Fruit fly (Drosophila melanogaster) whole organism, embryonic: ENCODE data around the gene Atat.
A peak's percentile ranks its signal among the peaks of the same experiment; 100 is the strongest.

Experiments
- Aef1 ChIP-seq: fragments of 200-800 bp; sonication (Bioruptor generic); IDR thresholded peaks from 3 replicates; pipeline ENCODE4 v1.3.6; 2022; ENCODE audit warnings: missing biosample characterization, missing genetic modification characterization
- CG10147 ChIP-seq: fragments of 200-800 bp; sonication (Bioruptor generic); optimal IDR thresholded peaks from 2 replicates; lab custom pipeline; 2019; ENCODE audit warnings: missing biosample characterization, mild to moderate bottlenecking, missing genetic modification characterization, moderate library complexity
- CG11085 ChIP-seq: fragments of 200-800 bp; sonication (Bioruptor generic); IDR thresholded peaks from 2 replicates; pipeline ENCODE4 v1.3.6; 2022; ENCODE audit warnings: missing biosample characterization, missing genetic modification characterization
- CG11695 ChIP-seq: fragments of 200-800 bp; sonication (Bioruptor generic); IDR thresholded peaks from 3 replicates; pipeline ENCODE4 v1.3.6; 2022; ENCODE audit warnings: missing biosample characterization, missing genetic modification characterization
- CG11696 ChIP-seq: fragments of 200-800 bp; sonication (Bioruptor generic); IDR thresholded peaks from 2 replicates; pipeline ENCODE4 v1.3.6; 2022; ENCODE audit warnings: missing biosample characterization, missing genetic modification characterization
- CG12391 ChIP-seq: fragments of 200-800 bp; sonication (Bioruptor generic); optimal IDR thresholded peaks from 3 replicates; lab custom pipeline; 2018; ENCODE audit warnings: missing biosample characterization, mild to moderate bottlenecking, missing genetic modification characterization, moderate library complexity
- CG12659 ChIP-seq: fragments of 200-800 bp; sonication (Bioruptor generic); optimal IDR thresholded peaks from 3 replicates; lab custom pipeline; 2017; ENCODE audit warnings: mild to moderate bottlenecking, missing biosample characterization, missing genetic modification reagents, missing genetic modification characterization
- CG13894 ChIP-seq: fragments of 200-800 bp; sonication (Bioruptor generic); optimal IDR thresholded peaks from 3 replicates; lab custom pipeline; 2018; ENCODE audit warnings: missing biosample characterization, mild to moderate bottlenecking, missing genetic modification characterization, moderate library complexity
- CG1529 ChIP-seq: fragments of 200-800 bp; sonication (Bioruptor generic); optimal IDR thresholded peaks from 3 replicates; lab custom pipeline; 2018; ENCODE audit warnings: missing biosample characterization, missing genetic modification characterization
- CG16863 ChIP-seq: fragments of 200-800 bp; sonication (Bioruptor generic); optimal IDR thresholded peaks from 3 replicates; lab custom pipeline; 2016; ENCODE audit warnings: missing biosample characterization, missing genetic modification characterization
- CG2202 ChIP-seq: fragments of 200-800 bp; sonication (Bioruptor generic); optimal IDR thresholded peaks from 2 replicates; lab custom pipeline; 2018; ENCODE audit warnings: missing biosample characterization, mild to moderate bottlenecking, missing genetic modification characterization
- CG3065 ChIP-seq: fragments of 200-800 bp; sonication (Bioruptor generic); optimal IDR thresholded peaks from 2 replicates; lab custom pipeline; 2016; ENCODE audit warnings: missing biosample characterization, missing genetic modification characterization
- CG33557 ChIP-seq: fragments of 200-800 bp; sonication (Bioruptor generic); optimal IDR thresholded peaks from 2 replicates; lab custom pipeline; 2019; ENCODE audit warnings: missing biosample characterization, mild to moderate bottlenecking, missing genetic modification characterization, moderate library complexity
- CG4328 ChIP-seq: fragments of 200-800 bp; sonication (Bioruptor generic); optimal IDR thresholded peaks from 3 replicates; lab custom pipeline; 2017; ENCODE audit warnings: missing biosample characterization, missing genetic modification reagents, missing genetic modification characterization
- CG4360 ChIP-seq: fragments of 200-800 bp; sonication (Bioruptor generic); IDR thresholded peaks from 2 replicates; pipeline ENCODE4 v1.3.6; 2022; ENCODE audit warnings: missing biosample characterization, missing genetic modification characterization
- CG6791 ChIP-seq: fragments of 200-800 bp; sonication (Bioruptor generic); IDR thresholded peaks from 3 replicates; pipeline ENCODE4 v1.3.6; 2022; ENCODE audit warnings: missing biosample characterization, missing genetic modification characterization; ENCODE audit not compliant: partially characterized antibody
- CG8478 ChIP-seq: fragments of >200 bp; optimal IDR thresholded peaks from 2 replicates; lab custom pipeline; 2018
- CoRest ChIP-seq: fragments of 200-800 bp; sonication (Bioruptor generic); optimal IDR thresholded peaks from 3 replicates; lab custom pipeline; 2018; ENCODE audit warnings: missing biosample characterization, mild to moderate bottlenecking, missing genetic modification characterization, moderate library complexity
- D19A ChIP-seq: fragments of 200-800 bp; optimal IDR thresholded peaks from 3 replicates; lab custom pipeline; 2019; ENCODE audit warnings: missing biosample characterization, mild to moderate bottlenecking, missing genetic modification characterization, moderate library complexity
- ERR ChIP-seq: fragments of 200-800 bp; sonication (Bioruptor generic); optimal IDR thresholded peaks from 2 replicates; lab custom pipeline; 2016; ENCODE audit warnings: missing biosample characterization, missing genetic modification characterization
- Fer3 ChIP-seq: fragments of 200-800 bp; sonication (Bioruptor generic); optimal IDR thresholded peaks from 2 replicates; lab custom pipeline; 2018; ENCODE audit warnings: missing biosample characterization, mild to moderate bottlenecking, missing genetic modification characterization, moderate library complexity
- HHEX ChIP-seq: fragments of 200-800 bp; sonication (Bioruptor generic); optimal IDR thresholded peaks from 3 replicates; lab custom pipeline; 2017; ENCODE audit warnings: missing biosample characterization, mild to moderate bottlenecking, missing genetic modification characterization, missing genetic modification reagents
- Hmx ChIP-seq: fragments of 200-800 bp; sonication (Bioruptor generic); optimal IDR thresholded peaks from 2 replicates; lab custom pipeline; 2016; ENCODE audit warnings: missing biosample characterization, missing genetic modification characterization
- Mes4 ChIP-seq: fragments of 200-800 bp; sonication (Bioruptor generic); optimal IDR thresholded peaks from 2 replicates; lab custom pipeline; 2016; ENCODE audit warnings: missing biosample characterization, missing genetic modification characterization
- Mrtf ChIP-seq: fragments of 200-800 bp; sonication (Bioruptor generic); IDR thresholded peaks from 3 replicates; pipeline ENCODE4 v1.3.6; 2022; ENCODE audit warnings: missing biosample characterization, missing genetic modification characterization
- NC2α ChIP-seq: fragments of 200-800 bp; sonication (Bioruptor generic); optimal IDR thresholded peaks from 2 replicates; lab custom pipeline; 2016; ENCODE audit warnings: missing biosample characterization, missing genetic modification characterization
- Nf-YB ChIP-seq: fragments of 200-800 bp; sonication (Bioruptor generic); optimal IDR thresholded peaks from 3 replicates; lab custom pipeline; 2019; ENCODE audit warnings: missing biosample characterization, mild to moderate bottlenecking, missing genetic modification characterization, moderate library complexity
- Nf-YC ChIP-seq: fragments of 200-800 bp; optimal IDR thresholded peaks from 3 replicates; lab custom pipeline; 2019; ENCODE audit warnings: missing biosample characterization, mild to moderate bottlenecking, missing genetic modification characterization, moderate library complexity
- Oli ChIP-seq: fragments of 200-800 bp; sonication (Bioruptor generic); optimal IDR thresholded peaks from 2 replicates; lab custom pipeline; 2018; ENCODE audit warnings: missing biosample characterization, mild to moderate bottlenecking, missing genetic modification characterization, moderate library complexity
- Trl ChIP-seq, 3 experiments: fragments of >200 bp in 2 of 3; fragments of 200-800 bp in 1 of 3; sonication (Bioruptor generic) in 1 of 3; optimal IDR thresholded peaks; 2 replicates in 1 of 3; 3 replicates in 2 of 3; lab custom pipeline; 2016 to 2017; ENCODE audit warnings: missing biosample characterization in 1 of 3, missing genetic modification characterization in 1 of 3
- Usf ChIP-seq: fragments of 200-800 bp; sonication (Bioruptor generic); optimal IDR thresholded peaks from 2 replicates; lab custom pipeline; 2017; ENCODE audit warnings: missing genotype, missing biosample characterization, missing genetic modification characterization
- Vsx1 ChIP-seq: fragments of 200-800 bp; sonication (Bioruptor generic); optimal IDR thresholded peaks from 2 replicates; lab custom pipeline; 2017; ENCODE audit warnings: missing biosample characterization, mild to moderate bottlenecking, missing genetic modification characterization, missing genetic modification reagents
- abd-A ChIP-seq: fragments of 200-800 bp; sonication (Bioruptor generic); optimal IDR thresholded peaks from 3 replicates; lab custom pipeline; 2019; ENCODE audit warnings: missing biosample characterization, mild to moderate bottlenecking, missing genetic modification characterization, moderate library complexity
- ara ChIP-seq: fragments of 200-800 bp; sonication (Bioruptor generic); IDR thresholded peaks from 2 replicates; pipeline ENCODE4 v1.3.6; 2022; ENCODE audit warnings: missing biosample characterization, missing genetic modification characterization
- bigmax ChIP-seq: fragments of 200-800 bp; sonication (Bioruptor generic); optimal IDR thresholded peaks from 2 replicates; lab custom pipeline; 2018; ENCODE audit warnings: missing biosample characterization, mild to moderate bottlenecking, missing genetic modification characterization
- br ChIP-seq: fragments of >200 bp; optimal IDR thresholded peaks from 2 replicates; lab custom pipeline; 2017
- dmrt11E ChIP-seq: fragments of 200-800 bp; sonication (Bioruptor generic); optimal IDR thresholded peaks from 3 replicates; lab custom pipeline; 2018; ENCODE audit warnings: missing biosample characterization, mild to moderate bottlenecking, missing genetic modification characterization, moderate library complexity
- ems ChIP-seq: fragments of 200-800 bp; sonication (Bioruptor generic); optimal IDR thresholded peaks from 3 replicates; lab custom pipeline; 2016; ENCODE audit warnings: missing biosample characterization, missing genetic modification characterization
- esg ChIP-seq: fragments of 200-800 bp; sonication (Bioruptor generic); conservative IDR thresholded peaks from 2 replicates; pipeline ENCODE4 v1.3.6; 2022; ENCODE audit warnings: missing biosample characterization, missing genetic modification characterization
- insv ChIP-seq, 2 experiments: fragments of 200-800 bp; sonication (Bioruptor generic); optimal IDR thresholded peaks; 3 replicates each; lab custom pipeline; 2016 to 2018; ENCODE audit warnings: missing biosample characterization in 2 of 2, missing genetic modification characterization in 2 of 2
- kni ChIP-seq: fragments of 200-800 bp; sonication (Bioruptor generic); optimal IDR thresholded peaks from 3 replicates; lab custom pipeline; 2017; ENCODE audit warnings: mild to moderate bottlenecking, missing biosample characterization, missing genetic modification reagents, missing genetic modification characterization
- lab ChIP-seq: fragments of 200-800 bp; sonication (Bioruptor generic); optimal IDR thresholded peaks from 3 replicates; lab custom pipeline; 2017; ENCODE audit warnings: missing biosample characterization, missing genetic modification characterization, mild to moderate bottlenecking, moderate library complexity, missing genetic modification reagents
- lbe ChIP-seq: fragments of 200-800 bp; sonication (Bioruptor generic); optimal IDR thresholded peaks from 2 replicates; lab custom pipeline; 2016; ENCODE audit warnings: missing biosample characterization, mild to moderate bottlenecking, missing genetic modification characterization
- luna ChIP-seq: fragments of 200-800 bp; sonication (Bioruptor generic); optimal IDR thresholded peaks from 2 replicates; lab custom pipeline; 2016; ENCODE audit warnings: missing biosample characterization, missing genetic modification characterization
- mld ChIP-seq: fragments of 200-800 bp; sonication (Bioruptor generic); IDR thresholded peaks from 3 replicates; pipeline ENCODE4 v1.3.6; 2022; ENCODE audit warnings: missing biosample characterization, missing genetic modification characterization; ENCODE audit not compliant: partially characterized antibody
- pho ChIP-seq: fragments of 200-800 bp; sonication (Bioruptor generic); optimal IDR thresholded peaks from 2 replicates; lab custom pipeline; 2016; ENCODE audit warnings: missing biosample characterization, missing genetic modification characterization
- pnt ChIP-seq: fragments of 200-800 bp; sonication (Bioruptor generic); optimal IDR thresholded peaks from 3 replicates; lab custom pipeline; 2016; ENCODE audit warnings: missing biosample characterization, missing genetic modification characterization
- prd ChIP-seq, 3 experiments: fragments of >200 bp in 2 of 3; fragments of 200-800 bp in 1 of 3; sonication (Bioruptor generic) in 1 of 3; optimal IDR thresholded peaks in 2 of 3; IDR thresholded peaks in 1 of 3; 2 replicates in 2 of 3; 3 replicates in 1 of 3; pipeline versions ENCODE4 v1.3.6 to Lab custom; 2017 to 2022; ENCODE audit warnings: missing biosample characterization in 1 of 3, missing genetic modification characterization in 1 of 3
- sens-2 ChIP-seq: fragments of 200-800 bp; sonication (Bioruptor generic); IDR thresholded peaks from 2 replicates; pipeline ENCODE4 v1.3.6; 2022; ENCODE audit warnings: missing biosample characterization, missing genetic modification characterization
- slp2 ChIP-seq: fragments of 200-800 bp; sonication (Bioruptor generic); optimal IDR thresholded peaks from 2 replicates; lab custom pipeline; 2016; ENCODE audit warnings: missing biosample characterization, missing genetic modification characterization
- toy ChIP-seq: fragments of 200-800 bp; sonication (Bioruptor generic); IDR thresholded peaks from 2 replicates; pipeline ENCODE4 v1.3.6; 2022; ENCODE audit warnings: missing biosample characterization, missing genetic modification characterization

The Atat gene

DNA sequence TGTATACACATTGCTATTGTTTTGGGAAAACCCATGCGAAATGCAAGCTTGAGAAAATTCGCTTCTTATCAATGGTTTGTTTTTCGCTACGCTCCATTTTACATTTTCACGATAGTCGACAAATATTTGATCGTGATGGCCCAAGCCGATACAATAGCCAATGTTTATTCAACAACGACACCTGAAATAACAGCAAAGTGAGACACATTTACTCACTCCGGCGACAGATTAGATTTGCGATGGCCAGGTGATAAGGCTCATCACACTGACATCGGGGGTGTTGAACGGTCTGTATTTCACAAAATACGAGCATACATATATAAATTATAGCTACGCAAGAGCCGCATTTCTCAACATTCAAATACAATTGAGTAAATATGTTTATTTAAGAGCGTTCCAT lies 29.4 kb downstream of the Atat start (continued):
- TF ChIP-seq CG2202 (tag; lab: Kevin White, UChicago) (peak; percentile 48), toy (GFP tag; lab: Robert Waterston, UW) (peak; percentile 49; the same call in 1 of the 2 replicates), lab (peak; percentile 97), Aef1 (GFP tag; lab: Robert Waterston, UW) (no peak), CG4328 (GFP tag; lab: Kevin White, UChicago) (peak; percentile 70), mld (GFP tag; lab: Robert Waterston, UW) (no peak), insv (GFP tag; optimal IDR thresholded peaks at IDR 0.05; lab: Kevin White, UChicago) (no peak), Fer3 (tag; lab: Kevin White, UChicago) (peak; percentile 84), CG11085 (no peak), abd-A (tag; lab: Kevin White, UChicago) (no peak), Mes4 (GFP tag; lab: Kevin White, UChicago) (no peak), bigmax (GFP tag; lab: Kevin White, UChicago) (peak; percentile 27), CG10147 (GFP tag; lab: Kevin White, UChicago) (peak; percentile 63), ERR (GFP tag; lab: Kevin White, UChicago) (peak; percentile 49), CG11696 (GFP tag; lab: Robert Waterston, UW) (0 out of 2 replicates have a peak, but pooled peaks have one; percentile 6), Usf (GFP tag; lab: Kevin White, UChicago) (no peak), slp2 (no peak), CG13894 (peak; percentile 80), D19A (tag; lab: Kevin White, UChicago) (peak; percentile 19), esg (GFP tag; lab: Robert Waterston, UW) (no peak), Mrtf (GFP tag; lab: Robert Waterston, UW) (no peak), Trl (optimal IDR thresholded peaks at IDR 0.05; lab: Kevin White, UChicago) (no peak), Trl (GFP tag; optimal IDR thresholded peaks at IDR 0.05; lab: Kevin White, UChicago) (peak; percentile 70), ara (GFP tag; lab: Robert Waterston, UW) (peak; percentile 67), CG12391 (tag; lab: Kevin White, UChicago) (peak; percentile 6), pnt (GFP tag; lab: Kevin White, UChicago) (peak; percentile 25), CG33557 (peak; percentile 42), NC2α (GFP tag; lab: Kevin White, UChicago) (no peak), Oli (tag; lab: Kevin White, UChicago) (no peak), CG11695 (peak; percentile 59; the same call in 2 of the 3 replicates), ems (GFP tag; lab: Kevin White, UChicago) (peak; percentile 38), Nf-YC (peak; percentile 22), CG1529 (no peak), CG16863 (GFP tag; lab: Kevin White, UChicago) (no peak), luna (GFP tag; lab: Kevin White, UChicago) (peak; percentile 82), CoRest (tag; lab: Kevin White, UChicago) (peak; percentile 26), HHEX (peak; percentile 89), CG8478 (no peak), CG6791 (GFP tag; lab: Robert Waterston, UW) (no peak), lbe (GFP tag; lab: Kevin White, UChicago) (peak; percentile 16), pho (peak; percentile 43), kni (GFP tag; lab: Kevin White, UChicago) (peak; percentile 26), prd (optimal IDR thresholded peaks at IDR 0.05; lab: Kevin White, UChicago) (no peak), prd (GFP tag; IDR thresholded peaks at IDR 0.05; lab: Robert Waterston, UW) (no peak), CG12659 (peak; percentile 20), dmrt11E (no peak), Vsx1 (GFP tag; lab: Kevin White, UChicago) (peak; percentile 83), br (lab: Kevin White, UChicago) (no peak), Hmx (GFP tag; lab: Kevin White, UChicago) (no peak), sens-2 (no peak), CG3065 (GFP tag; lab: Kevin White, UChicago) (no peak), Nf-YB (GFP tag; lab: Kevin White, UChicago) (no peak), CG4360 (GFP tag; lab: Robert Waterston, UW) (no peak)
